Fruit fly (Drosophila melanogaster) Kc167 (cell line): ENCODE data around the gene Ldh.

Source experiments
- Myc ChIP-seq: fragments of >200 bp; optimal IDR thresholded peaks from 2 replicates; lab custom pipeline; 2017; ENCODE audit warnings: missing external identifiers
- Sin3A ChIP-seq: fragments of >200 bp; optimal IDR thresholded peaks from 2 replicates; lab custom pipeline; 2018; ENCODE audit warnings: missing external identifiers
- h ChIP-seq: fragments of >200 bp; optimal IDR thresholded peaks from 3 replicates; lab custom pipeline; 2018; ENCODE audit warnings: missing external identifiers
- insv ChIP-seq: fragments of >200 bp; optimal IDR thresholded peaks from 3 replicates; lab custom pipeline; 2018; ENCODE audit warnings: missing external identifiers
- psq ChIP-seq: fragments of >200 bp; optimal IDR thresholded peaks from 2 replicates; lab custom pipeline; 2017; ENCODE audit warnings: missing external identifiers
- ttk ChIP-seq: sonication (Bioruptor generic); optimal IDR thresholded peaks from 2 replicates; lab custom pipeline; 2017; ENCODE audit warnings: missing external identifiers

- no peak for TF ChIP-seq psq (lab: Kevin White, UChicago)
- no peak for TF ChIP-seq h (lab: Kevin White, UChicago)
- TF ChIP-seq ttk (lab: Kevin White, UChicago) = no peak
- no peak for TF ChIP-seq insv (lab: Kevin White, UChicago)
- TF ChIP-seq Sin3A (lab: Kevin White, UChicago) = no peak
- TF ChIP-seq Myc = no peak
These were observed 45.3 kb downstream of the Ldh start for dm6 chr3L:6217212-6217611.
